Fruit fly (Drosophila melanogaster) whole organism, pupa: ENCODE data around the gene CG7632.

Experiments used
- EcR ChIP-seq: fragments of 200-800 bp; sonication (Bioruptor generic); optimal IDR thresholded peaks from 3 replicates; lab custom pipeline; 2019; ENCODE audit warnings: missing biosample characterization, missing genetic modification characterization, mild to moderate bottlenecking, moderate library complexity, missing genetic modification reagents
- fd96Ca ChIP-seq: fragments of 200-800 bp; sonication (Bioruptor generic); IDR thresholded peaks from 3 replicates; pipeline ENCODE4 v1.3.6; 2022; ENCODE audit warnings: missing biosample characterization, missing genetic modification characterization

DNA sequence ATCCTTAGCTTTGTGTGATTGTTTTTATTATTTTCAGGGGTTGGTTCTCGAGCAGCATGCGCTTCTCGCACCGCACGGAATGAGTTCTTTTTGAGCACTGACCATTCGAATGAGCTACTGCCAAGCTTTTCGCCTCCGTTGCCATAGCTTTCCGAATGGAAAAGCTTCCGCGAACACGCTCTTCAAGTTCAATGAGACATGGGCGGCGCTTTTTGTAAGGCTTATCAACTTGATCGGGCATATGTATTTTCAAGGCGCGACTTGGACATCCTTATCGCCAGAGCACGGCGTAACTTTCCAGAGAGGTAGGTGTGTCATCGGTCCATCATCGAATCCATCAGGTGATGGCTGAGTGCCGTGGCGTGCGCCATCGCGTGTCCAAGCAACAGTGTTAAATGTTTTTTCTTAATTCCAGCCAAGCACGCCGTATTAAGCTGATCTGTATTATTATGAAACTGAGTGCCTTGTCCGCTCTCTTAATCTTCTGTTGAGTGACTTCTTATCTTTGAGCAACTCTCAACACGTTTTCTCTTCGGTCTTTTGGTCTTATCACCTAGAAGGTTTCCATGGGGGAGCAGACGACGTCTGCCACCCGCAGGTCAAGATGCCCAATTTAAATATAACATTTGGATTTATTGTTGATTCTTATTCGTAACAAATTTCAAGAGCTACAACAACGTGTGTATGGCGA, 24.5 kb upstream of the CG7632 start, which contains the start of gene AcCoAS:
- 0 out of 3 replicates have a peak, but pooled peaks have one; percentile 14 for TF ChIP-seq fd96Ca
- peak; percentile 67 for TF ChIP-seq EcR (GFP tag; lab: Kevin White, UChicago)
